Worm (Caenorhabditis elegans): ENCODE data around the gene C17G10.13.

The C17G10.13 gene

DNA sequence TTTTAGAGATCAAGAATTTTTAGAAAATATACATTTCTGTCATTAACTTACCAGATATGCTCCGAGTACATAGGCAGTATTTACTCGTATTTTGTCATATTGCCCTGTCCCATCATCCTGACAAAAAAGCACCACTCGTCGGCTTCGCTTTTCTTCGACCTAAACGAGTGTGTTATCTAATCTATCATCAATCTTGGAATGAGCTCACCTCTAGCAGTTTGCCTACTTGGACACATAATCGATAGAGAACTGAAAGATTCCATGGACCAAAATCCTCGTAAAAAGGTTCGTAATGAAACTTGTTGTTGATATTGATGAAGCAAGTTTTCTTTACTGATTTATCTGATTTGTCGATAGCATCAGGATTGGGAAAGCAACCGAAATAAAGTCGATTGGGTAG lies 3.3 kb upstream of the C17G10.13 start:
- TF ChIP-seq tbx-2 (tag; optimal IDR thresholded peaks at IDR 0.05) (no peak), ref-2 (tag; optimal IDR thresholded peaks at IDR 0.05) (no peak), unc-42 (tag; optimal IDR thresholded peaks at IDR 0.05) (no peak)

DNA sequence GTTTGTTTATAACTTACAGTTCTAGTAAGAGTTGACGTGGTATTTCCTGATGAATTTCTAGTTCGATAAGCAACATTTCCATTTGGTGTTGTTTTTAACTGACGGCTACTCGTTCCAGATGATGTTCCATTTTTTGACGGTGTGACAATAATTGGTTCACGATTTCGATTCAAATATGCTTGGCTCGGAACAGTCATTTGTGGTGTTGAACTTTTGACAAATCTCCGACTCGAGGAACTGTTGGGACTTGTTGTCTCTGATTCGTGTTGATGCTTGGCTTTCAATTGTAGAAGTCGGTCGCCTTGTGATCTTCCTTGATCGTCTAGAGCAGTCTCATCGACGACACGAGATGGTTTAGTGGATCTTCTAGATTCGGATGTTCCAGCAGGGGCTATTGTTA lies 2.0 kb upstream of the C17G10.13 start:
- TF ChIP-seq hlh-30 (tag; optimal IDR thresholded peaks at IDR 0.05; ENCODE audit: insufficient read depth) (no peak), ttx-3 (tag; optimal IDR thresholded peaks at IDR 0.05) (no peak), Y22D7AL.16 (tag; optimal IDR thresholded peaks at IDR 0.05) (no peak), hlh-6 (tag; optimal IDR thresholded peaks at IDR 0.05) (no peak), pat-9 (tag; optimal IDR thresholded peaks at IDR 0.05) (no peak), tbx-2 (tag; optimal IDR thresholded peaks at IDR 0.05) (no peak), rnt-1 (tag; optimal IDR thresholded peaks at IDR 0.05) (no peak)

DNA sequence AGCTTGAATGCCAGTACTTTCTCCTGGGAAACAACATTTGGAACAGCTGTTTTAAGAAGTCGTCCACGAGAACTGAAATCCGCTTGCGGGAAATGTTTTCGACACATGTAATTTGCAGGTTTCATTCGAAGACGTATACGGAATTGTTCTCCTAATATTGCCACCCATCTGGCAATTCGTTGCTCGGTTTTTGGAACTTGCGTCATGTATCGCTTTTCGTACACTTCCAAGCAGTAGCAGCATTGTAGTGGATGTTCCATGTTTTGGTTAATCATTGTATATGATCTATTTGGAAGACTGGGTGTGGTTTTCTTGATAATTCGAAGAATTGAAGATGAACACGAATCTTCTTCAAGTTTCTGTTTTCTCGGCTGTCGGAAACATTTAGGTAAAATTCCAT lies 1.8 kb downstream of the C17G10.13 start:
- no peak for TF ChIP-seq ceh-48 (tag; optimal IDR thresholded peaks at IDR 0.05)
- TF ChIP-seq pax-1 (tag; optimal IDR thresholded peaks at IDR 0.05) = no peak
- no peak for TF ChIP-seq ceh-30 (tag; optimal IDR thresholded peaks at IDR 0.05)
- no peak for TF ChIP-seq Y22D7AL.16 (tag; optimal IDR thresholded peaks at IDR 0.05)
- no peak for TF ChIP-seq unc-55 (GFP tag; optimal IDR thresholded peaks at IDR 0.05)
- no peak for TF ChIP-seq nhr-232 (tag; optimal IDR thresholded peaks at IDR 0.05)
- TF ChIP-seq pat-9 (tag; optimal IDR thresholded peaks at IDR 0.05) = no peak
- no peak for TF ChIP-seq nfya-1 (tag; optimal IDR thresholded peaks at IDR 0.05)
- no peak for TF ChIP-seq fkh-10 (GFP tag; optimal IDR thresholded peaks at IDR 0.05)
- TF ChIP-seq madf-2 (tag; optimal IDR thresholded peaks at IDR 0.05) = no peak
- TF ChIP-seq T23F11.4 (GFP tag; optimal IDR thresholded peaks at IDR 0.05) = no peak
- TF ChIP-seq hlh-13 (GFP tag; optimal IDR thresholded peaks at IDR 0.05) = no peak
- TF ChIP-seq K02D7.2 (tag; optimal IDR thresholded peaks at IDR 0.05) = no peak

DNA sequence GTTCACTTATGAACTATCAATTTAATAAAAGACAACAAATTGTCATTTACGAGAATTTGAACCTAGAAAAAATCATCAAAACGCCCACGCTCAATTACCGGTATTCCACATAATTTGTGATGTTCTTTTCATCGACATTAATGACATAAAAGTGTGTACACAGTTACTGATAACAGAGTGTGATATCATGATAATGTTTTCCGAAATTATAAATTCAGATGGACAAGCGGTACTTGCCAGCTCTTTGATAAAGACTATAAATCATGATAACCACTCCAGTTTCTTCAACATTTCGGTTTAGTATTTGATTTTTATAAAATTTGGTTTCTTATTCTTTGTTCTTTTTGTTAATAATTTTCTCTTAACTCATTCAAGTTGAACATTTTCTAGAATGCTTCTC lies 3.8 kb downstream of the C17G10.13 start, which contains the start of gene lys-8:
TSS of gene lys-8 (plus strand) at position 391 of the 400 bp plus-strand sequence.
- TF ChIP-seq pha-2 (tag; optimal IDR thresholded peaks at IDR 0.05) = no peak
- no peak for TF ChIP-seq ama-1 (optimal IDR thresholded peaks at IDR 0.05)
- TF ChIP-seq dve-1 (tag; optimal IDR thresholded peaks at IDR 0.05) = no peak
- TF ChIP-seq elt-2 (tag; optimal IDR thresholded peaks at IDR 0.05) = peak; percentile 98
- no peak for TF ChIP-seq pax-1 (tag; optimal IDR thresholded peaks at IDR 0.05)

DNA sequence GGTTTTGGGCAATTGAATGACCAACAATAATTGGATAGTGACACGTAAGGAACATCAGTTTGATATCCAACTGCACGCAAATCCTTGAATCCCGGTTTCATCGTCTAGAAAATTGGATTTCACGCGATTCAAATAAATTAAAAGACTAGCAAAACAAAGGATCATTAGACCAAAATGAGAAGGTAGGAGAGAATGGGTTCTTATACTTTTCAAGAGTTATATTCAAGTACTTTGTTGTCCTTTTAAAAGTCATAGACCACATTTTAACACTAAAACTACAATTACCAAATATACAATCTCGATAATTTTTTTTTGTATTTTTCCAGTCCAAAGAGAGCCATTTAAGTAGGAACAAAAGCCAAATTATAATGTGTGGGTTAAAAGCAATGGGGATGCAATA lies 7.3 kb downstream of the C17G10.13 start, which contains the start of gene T25E4.2:
TSS of gene T25E4.2 (minus strand) at position 101 of the 400 bp plus-strand sequence.
- TF ChIP-seq ref-2 (tag; optimal IDR thresholded peaks at IDR 0.05) (no peak), ceh-9 (tag; optimal IDR thresholded peaks at IDR 0.05) (no peak), odd-2 (tag; optimal IDR thresholded peaks at IDR 0.05) (no peak), pat-9 (tag; optimal IDR thresholded peaks at IDR 0.05) (no peak), unc-42 (tag; optimal IDR thresholded peaks at IDR 0.05) (no peak), eyg-1 (tag; optimal IDR thresholded peaks at IDR 0.05) (no peak), dve-1 (tag; optimal IDR thresholded peaks at IDR 0.05) (no peak), lin-11 (tag; optimal IDR thresholded peaks at IDR 0.05) (no peak), Y22D7AL.16 (tag; optimal IDR thresholded peaks at IDR 0.05) (no peak), ama-1 (optimal IDR thresholded peaks at IDR 0.05) (no peak), pha-4 (tag; optimal IDR thresholded peaks at IDR 0.05) (no peak), rnt-1 (tag; optimal IDR thresholded peaks at IDR 0.05) (no peak), elt-4 (tag; optimal IDR thresholded peaks at IDR 0.05) (no peak), hlh-13 (GFP tag; optimal IDR thresholded peaks at IDR 0.05) (no peak), hlh-30 (tag; optimal IDR thresholded peaks at IDR 0.05; ENCODE audit: insufficient read depth) (no peak)

ce11 chrII:5579236-5579635 lies 10.4 kb downstream of the C17G10.13 start:
- no peak for TF ChIP-seq odd-2 (tag; optimal IDR thresholded peaks at IDR 0.05)
- no peak for TF ChIP-seq unc-42 (tag; optimal IDR thresholded peaks at IDR 0.05)
- TF ChIP-seq sox-4 (tag; optimal IDR thresholded peaks at IDR 0.05) = no peak

Data from whole organism, late embryonic.